Worm (Caenorhabditis elegans): ENCODE data around the gene F22H10.6.

DNA sequence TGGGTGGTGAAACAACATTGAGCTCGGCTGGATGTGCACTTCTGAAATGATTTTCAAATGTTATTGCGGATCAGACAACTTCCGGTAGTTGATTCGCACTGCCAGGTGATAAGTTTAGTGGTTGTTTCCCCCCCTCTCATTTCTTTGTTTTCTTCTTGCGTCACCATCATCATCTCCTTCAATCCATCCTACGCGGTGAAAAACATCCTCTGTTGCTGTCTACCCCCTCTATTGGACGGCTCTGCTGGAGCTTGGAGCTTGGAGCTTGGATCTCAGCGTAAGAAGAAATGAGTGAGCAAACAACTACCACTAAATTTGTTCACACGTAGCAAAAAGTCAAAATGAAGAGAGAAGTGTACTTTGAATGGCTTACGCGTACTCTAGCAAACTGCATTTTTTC is 49.5 kb downstream of the F22H10.6 start:
- no peak for TF ChIP-seq dao-5 (tag; optimal IDR thresholded peaks at IDR 0.05)
- no peak for TF ChIP-seq him-1 (tag; optimal IDR thresholded peaks at IDR 0.05)
- no peak for TF ChIP-seq W03F9.2 (tag; optimal IDR thresholded peaks at IDR 0.05)
